Worm (Caenorhabditis elegans): ENCODE data around the gene Y38C1AA.1.

ce11 chrIV:162530-162929 is 45.5 kb upstream of the Y38C1AA.1 start, which contains the start of gene Y38C1AA.6:
- TF ChIP-seq pha-4 (tag; optimal IDR thresholded peaks at IDR 0.05) (no peak), nhr-12 (tag; optimal IDR thresholded peaks at IDR 0.05) (no peak), ztf-11 (tag; optimal IDR thresholded peaks at IDR 0.05) (no peak), mls-2 (tag; optimal IDR thresholded peaks at IDR 0.05) (no peak), unc-62 (GFP tag; optimal IDR thresholded peaks at IDR 0.05) (no peak), lsy-2 (tag; optimal IDR thresholded peaks at IDR 0.05) (no peak), mab-5 (tag; optimal IDR thresholded peaks at IDR 0.05) (no peak), blmp-1 (tag; optimal IDR thresholded peaks at IDR 0.05) (no peak), unc-39 (tag; optimal IDR thresholded peaks at IDR 0.05) (no peak), lin-32 (GFP tag; optimal IDR thresholded peaks at IDR 0.05) (no peak), nhr-76 (tag; optimal IDR thresholded peaks at IDR 0.05) (no peak), nhr-237 (tag; optimal IDR thresholded peaks at IDR 0.05) (no peak)
